Worm (Caenorhabditis elegans) whole organism, L4 larva: Measurements from ENCODE around the gene F01F1.3.

Experiments
- F44E2.7 ChIP-seq: fragments of 200-800 bp; sonication (Bioruptor generic); IDR thresholded peaks from 2 replicates; pipeline ENCODE4 v2.1.2; 2022; ENCODE audit warnings: missing genetic modification characterization, missing compliant biosample characterization
- R02D3.7 ChIP-seq: fragments of 150-350 bp; sonication (generic microtip); optimal IDR thresholded peaks from 3 replicates; lab custom pipeline; 2014; ENCODE audit warnings: missing biosample characterization, missing genetic modification characterization
- T20F7.1 ChIP-seq: fragments of 200-800 bp; sonication (Bioruptor generic); optimal IDR thresholded peaks from 2 replicates; lab custom pipeline; 2018; ENCODE audit warnings: mild to moderate bottlenecking, missing genetic modification characterization, missing compliant biosample characterization
- Y105C5A.15 ChIP-seq: fragments of 200-800 bp; sonication (Bioruptor generic); IDR thresholded peaks from 2 replicates; pipeline ENCODE4 v1.3.6; 2022; ENCODE audit warnings: missing genetic modification characterization, missing compliant biosample characterization
- Y5F2A.4 ChIP-seq: fragments of 200-800 bp; sonication (Bioruptor generic); optimal IDR thresholded peaks from 2 replicates; lab custom pipeline; 2018; ENCODE audit warnings: mild to moderate bottlenecking, missing genetic modification characterization, missing compliant biosample characterization
- Y75B8A.6 ChIP-seq: fragments of 200-800 bp; sonication (Bioruptor generic); IDR thresholded peaks from 2 replicates; pipeline ENCODE4 v1.3.6; 2022; ENCODE audit warnings: missing genetic modification reagents, missing genetic modification characterization, missing compliant biosample characterization
- ZK337.2 ChIP-seq: fragments of 200-800 bp; sonication (Bioruptor generic); IDR thresholded peaks from 2 replicates; pipeline ENCODE4 v1.3.6; 2022; ENCODE audit warnings: missing genetic modification reagents, missing genetic modification characterization, missing compliant biosample characterization
- ZK546.5 ChIP-seq, 2 experiments: sonication (generic microtip); optimal IDR thresholded peaks; 2 replicates each; lab custom pipeline; 2017; ENCODE audit warnings: missing biosample characterization in 2 of 2, missing genetic modification characterization in 2 of 2
- aha-1 ChIP-seq: fragments of 150-350 bp; peaks from one replicate; lab custom pipeline; 2014; ENCODE audit warnings: missing biosample characterization, missing genetic modification characterization
- attf-4 ChIP-seq: sonication (generic microtip); optimal IDR thresholded peaks from 3 replicates; lab custom pipeline; 2017; ENCODE audit warnings: missing biosample characterization, missing genetic modification characterization
- ceh-28 ChIP-seq: fragments of 150-350 bp; optimal IDR thresholded peaks from 2 replicates; lab custom pipeline; 2014; ENCODE audit warnings: missing biosample characterization, missing genetic modification reagents, missing genetic modification characterization
- ceh-32 ChIP-seq: sonication (generic microtip); optimal IDR thresholded peaks from 2 replicates; lab custom pipeline; 2016; ENCODE audit warnings: mild to moderate bottlenecking, missing genetic modification characterization, missing compliant biosample characterization; ENCODE audit not compliant: poor library complexity
- ceh-82 ChIP-seq: sonication (generic microtip); optimal IDR thresholded peaks from 2 replicates; lab custom pipeline; 2017; ENCODE audit warnings: missing biosample characterization, missing genetic modification characterization
- ctbp-1 ChIP-seq: fragments of 200-800 bp; sonication (Bioruptor generic); IDR thresholded peaks from 2 replicates; pipeline ENCODE4 v1.3.6; 2022; ENCODE audit warnings: missing genetic modification reagents, missing genetic modification characterization, missing compliant biosample characterization
- daf-16 ChIP-seq, 3 experiments: sonication (generic microtip); optimal IDR thresholded peaks; 2 replicates each; lab custom pipeline; 2016 to 2017; ENCODE audit warnings: missing genetic modification characterization in 3 of 3, missing genetic modification reagents in 3 of 3, mild to moderate bottlenecking in 2 of 3, missing compliant biosample characterization in 2 of 3, missing biosample characterization in 1 of 3, moderate library complexity in 1 of 3
- daf-8 ChIP-seq: fragments of 200-800 bp; sonication (Bioruptor generic); IDR thresholded peaks from 2 replicates; pipeline ENCODE4 v1.3.6; 2022; ENCODE audit warnings: missing genetic modification characterization, missing compliant biosample characterization
- dmd-6 ChIP-seq: fragments of 200-800 bp; sonication (Bioruptor generic); IDR thresholded peaks from 2 replicates; pipeline ENCODE4 v1.3.6; 2022; ENCODE audit warnings: missing genetic modification reagents, missing genetic modification characterization, missing compliant biosample characterization
- dmd-8 ChIP-seq: fragments of 200-800 bp; sonication (Bioruptor generic); IDR thresholded peaks from 2 replicates; pipeline ENCODE4 v1.3.6; 2022; ENCODE audit warnings: missing genetic modification characterization, missing compliant biosample characterization
- duxl-1 ChIP-seq: sonication (generic microtip); optimal IDR thresholded peaks from 2 replicates; lab custom pipeline; 2016; ENCODE audit warnings: mild to moderate bottlenecking, missing genetic modification characterization, moderate library complexity, missing compliant biosample characterization; ENCODE audit not compliant: poor library complexity
- egl-43 ChIP-seq: fragments of 200-800 bp; sonication (Bioruptor generic); IDR thresholded peaks from 2 replicates; pipeline ENCODE4 v1.3.6; 2022; ENCODE audit warnings: missing genetic modification reagents, missing genetic modification characterization, missing compliant biosample characterization
- fos-1 ChIP-seq: fragments of 150-350 bp; optimal IDR thresholded peaks from 2 replicates; lab custom pipeline; 2014; ENCODE audit warnings: missing biosample characterization, missing genetic modification characterization
- gei-8 ChIP-seq: fragments of 200-800 bp; sonication (Bioruptor generic); optimal IDR thresholded peaks from 2 replicates; lab custom pipeline; 2018; ENCODE audit warnings: mild to moderate bottlenecking, missing genetic modification characterization, missing compliant biosample characterization
- hif-1 ChIP-seq, 2 experiments: sonication (generic microtip); optimal IDR thresholded peaks; 2 replicates each; lab custom pipeline; 2016 to 2017; ENCODE audit warnings: missing compliant biosample characterization in 2 of 2, missing genetic modification characterization in 2 of 2, missing genetic modification reagents in 2 of 2, missing genotype in 2 of 2, mild to moderate bottlenecking in 1 of 2
- hlh-11 ChIP-seq: fragments of 200-800 bp; sonication (Bioruptor generic); optimal IDR thresholded peaks from 2 replicates; lab custom pipeline; 2018; ENCODE audit warnings: mild to moderate bottlenecking, missing genetic modification characterization, missing compliant biosample characterization
- hlh-30 ChIP-seq: sonication (generic microtip); optimal IDR thresholded peaks from 2 replicates; lab custom pipeline; 2017; ENCODE audit warnings: antibody characterized with exemption, mild to moderate bottlenecking, missing genetic modification characterization, missing compliant biosample characterization; ENCODE audit not compliant: insufficient read depth
- lin-13 ChIP-seq: fragments of 150-350 bp; optimal IDR thresholded peaks from 2 replicates; lab custom pipeline; 2014; ENCODE audit warnings: missing biosample characterization, missing genetic modification reagents, missing genetic modification characterization
- lin-15B ChIP-seq: fragments of 150-350 bp; sonication (generic microtip); optimal IDR thresholded peaks from 3 replicates; lab custom pipeline; 2014; ENCODE audit warnings: missing biosample characterization, missing genetic modification characterization
- lir-3 ChIP-seq: sonication (generic microtip); optimal IDR thresholded peaks from 2 replicates; lab custom pipeline; 2016; ENCODE audit warnings: mild to moderate bottlenecking, missing genetic modification characterization, missing compliant biosample characterization
- madf-9 ChIP-seq: fragments of 200-800 bp; sonication (Bioruptor generic); conservative IDR thresholded peaks from 2 replicates; pipeline ENCODE4 v1.3.6; 2022; ENCODE audit warnings: missing genetic modification reagents, missing genetic modification characterization, missing compliant biosample characterization
- mdl-1 ChIP-seq, 2 experiments: fragments of 150-350 bp in 1 of 2; sonication (generic microtip) in 1 of 2; optimal IDR thresholded peaks; 2 replicates each; lab custom pipeline; 2014 to 2017; ENCODE audit warnings: missing biosample characterization in 2 of 2, missing genetic modification characterization in 2 of 2
- mes-2 ChIP-seq: sonication (generic microtip); optimal IDR thresholded peaks from 2 replicates; lab custom pipeline; 2016; ENCODE audit warnings: missing genotype, mild to moderate bottlenecking, missing genetic modification characterization, missing compliant biosample characterization; ENCODE audit not compliant: poor library complexity, severe bottlenecking
- nhr-11 ChIP-seq: fragments of 150-350 bp; optimal IDR thresholded peaks from 2 replicates; lab custom pipeline; 2014; ENCODE audit warnings: missing biosample characterization, missing genetic modification characterization
- nhr-111 ChIP-seq: fragments of 200-800 bp; sonication (Bioruptor generic); optimal IDR thresholded peaks from 2 replicates; lab custom pipeline; 2018; ENCODE audit warnings: mild to moderate bottlenecking, missing genetic modification characterization, missing compliant biosample characterization
- nhr-237 ChIP-seq: sonication (generic microtip); optimal IDR thresholded peaks from 2 replicates; lab custom pipeline; 2017; ENCODE audit warnings: missing biosample characterization, missing genetic modification characterization
- nhr-28 ChIP-seq: fragments of 150-350 bp; optimal IDR thresholded peaks from 2 replicates; lab custom pipeline; 2014; ENCODE audit warnings: missing biosample characterization, missing genetic modification characterization
- nhr-41 ChIP-seq: fragments of 200-800 bp; sonication (Bioruptor generic); IDR thresholded peaks from 2 replicates; pipeline ENCODE4 v1.3.6; 2022; ENCODE audit warnings: missing genetic modification reagents, missing genetic modification characterization, missing compliant biosample characterization
- nhr-42 ChIP-seq: fragments of 200-800 bp; sonication (Bioruptor generic); IDR thresholded peaks from 2 replicates; pipeline ENCODE4 v1.3.6; 2022; ENCODE audit warnings: missing genetic modification characterization, missing compliant biosample characterization
- nhr-6 ChIP-seq: fragments of 150-350 bp; optimal IDR thresholded peaks from 2 replicates; lab custom pipeline; 2014; ENCODE audit warnings: missing biosample characterization, missing genetic modification characterization
- nhr-77 ChIP-seq: fragments of 150-350 bp; optimal IDR thresholded peaks from 2 replicates; lab custom pipeline; 2014; ENCODE audit warnings: missing biosample characterization, missing genetic modification characterization
- pha-4 ChIP-seq, 2 experiments: fragments of 150-350 bp in 1 of 2; fragments of 200-800 bp in 1 of 2; sonication (Bioruptor generic) in 1 of 2; IDR thresholded peaks in 1 of 2; optimal IDR thresholded peaks in 1 of 2; 2 replicates each; pipeline versions ENCODE4 v1.3.6 to Lab custom; 2014 to 2022; ENCODE audit warnings: missing genetic modification characterization in 2 of 2, missing genetic modification reagents in 2 of 2, missing biosample characterization in 1 of 2, missing compliant biosample characterization in 1 of 2
- php-3 ChIP-seq: fragments of 200-800 bp; sonication (Bioruptor generic); IDR thresholded peaks from 2 replicates; pipeline ENCODE4 v1.3.6; 2022; ENCODE audit warnings: missing genetic modification reagents, missing genetic modification characterization, missing compliant biosample characterization
- snpc-4 ChIP-seq: fragments of 150-350 bp; optimal IDR thresholded peaks from 2 replicates; lab custom pipeline; 2014; ENCODE audit warnings: missing biosample characterization, missing genetic modification characterization
- spr-3 ChIP-seq: fragments of 200-800 bp; sonication (Bioruptor generic); optimal IDR thresholded peaks from 2 replicates; lab custom pipeline; 2018; ENCODE audit warnings: mild to moderate bottlenecking, missing genetic modification characterization, missing compliant biosample characterization
- tag-97 ChIP-seq: fragments of 200-800 bp; sonication (Bioruptor generic); IDR thresholded peaks from 2 replicates; pipeline ENCODE4 v1.3.6; 2022; ENCODE audit warnings: missing genetic modification characterization, missing compliant biosample characterization
- tra-1 ChIP-seq: fragments of 200-800 bp; sonication (Bioruptor generic); IDR thresholded peaks from 2 replicates; pipeline ENCODE4 v1.3.6; 2022; ENCODE audit warnings: missing genetic modification reagents, missing genetic modification characterization, missing compliant biosample characterization
- unc-62 ChIP-seq, 3 experiments: fragments of 150-350 bp in 1 of 3; sonication (generic microtip); optimal IDR thresholded peaks in 2 of 3; peaks in 1 of 3; 1 replicate in 1 of 3; 2 replicates in 2 of 3; lab custom pipeline; 2014 to 2017; ENCODE audit warnings: missing biosample characterization in 3 of 3, missing genetic modification characterization in 3 of 3, missing genetic modification reagents in 3 of 3, missing genotype in 1 of 3
- vab-7 ChIP-seq: fragments of 200-800 bp; sonication (Bioruptor generic); IDR thresholded peaks from 2 replicates; pipeline ENCODE4 v1.3.6; 2022; ENCODE audit warnings: missing genetic modification reagents, missing genetic modification characterization, missing compliant biosample characterization
- zag-1 ChIP-seq: fragments of 150-350 bp; optimal IDR thresholded peaks from 2 replicates; lab custom pipeline; 2014; ENCODE audit warnings: missing biosample characterization, missing genetic modification characterization
- zip-11 ChIP-seq: fragments of 200-800 bp; sonication (Bioruptor generic); IDR thresholded peaks from 2 replicates; pipeline ENCODE4 v1.3.6; 2022; ENCODE audit warnings: missing genetic modification characterization, missing compliant biosample characterization
- zip-2 ChIP-seq: fragments of 150-350 bp; optimal IDR thresholded peaks from 2 replicates; lab custom pipeline; 2014; ENCODE audit warnings: missing biosample characterization, missing genetic modification characterization

The F01F1.3 gene

ce11 chrIII:5855637-5856179, 16.0 kb upstream of the F01F1.3 start, which contains the start of the genes cct-6 and alh-9 (continued):
- TF ChIP-seq nhr-111 (GFP tag; lab: Kevin White, UChicago) = no peak
- no peak for TF ChIP-seq ZK337.2 (GFP tag; lab: Robert Waterston, UW)
- TF ChIP-seq nhr-41 (GFP tag; lab: Robert Waterston, UW) = no peak
- TF ChIP-seq Y105C5A.15 = no peak
- TF ChIP-seq pha-4 (GFP tag; IDR thresholded peaks at IDR 0.05; lab: Robert Waterston, UW) = peak; percentile 14; the same call in 1 of the 2 replicates
- peak; percentile 93 for TF ChIP-seq pha-4 (tag; optimal IDR thresholded peaks at IDR 0.05; lab: Kevin White, UChicago)
- TF ChIP-seq mes-2 = peak; percentile 92
- TF ChIP-seq ceh-28 (tag; lab: Kevin White, UChicago) = no peak
- no peak for TF ChIP-seq spr-3 (GFP tag; lab: Kevin White, UChicago)
- no peak for TF ChIP-seq nhr-42 (GFP tag; lab: Robert Waterston, UW)
- TF ChIP-seq mdl-1 (tag; optimal IDR thresholded peaks at IDR 0.05; lab: Kevin White, UChicago) = peak in 1 of 2 experiments; percentile 26
- peak; percentile 35; the same call in 1 of the 2 replicates for TF ChIP-seq dmd-6 (GFP tag; lab: Robert Waterston, UW)
- TF ChIP-seq tag-97 (GFP tag; lab: Robert Waterston, UW) = no peak
- TF ChIP-seq ceh-82 = no peak
- TF ChIP-seq zip-11 (GFP tag; lab: Robert Waterston, UW) = no peak
- no peak for TF ChIP-seq lir-3 (tag; lab: Kevin White, UChicago)
- TF ChIP-seq R02D3.7 = peak; percentile 74
- no peak for TF ChIP-seq fos-1 (tag; lab: Kevin White, UChicago)
- no peak for TF ChIP-seq egl-43 (GFP tag; lab: Robert Waterston, UW)
- TF ChIP-seq hlh-11 (tag; lab: Kevin White, UChicago) = peak; percentile 61
- peak in 1 of 2 experiments; percentile 17 for TF ChIP-seq daf-16 (GFP tag; optimal IDR thresholded peaks at IDR 0.05; lab: Kevin White, UChicago)
- TF ChIP-seq daf-16 (tag; optimal IDR thresholded peaks at IDR 0.05; lab: Kevin White, UChicago) = peak; percentile 65
- no peak for TF ChIP-seq php-3 (GFP tag; lab: Robert Waterston, UW)
- TF ChIP-seq lin-13 (GFP tag; lab: Kevin White, UChicago) = peak; percentile 80
- TF ChIP-seq lin-15B (tag; lab: Kevin White, UChicago) = no peak
- no peak for TF ChIP-seq F44E2.7 (GFP tag; lab: Robert Waterston, UW)
- no peak for TF ChIP-seq ceh-32
- TF ChIP-seq ctbp-1 (GFP tag; lab: Robert Waterston, UW) = no peak
- TF ChIP-seq zag-1 = no peak
- TF ChIP-seq gei-8 = no peak
- peak; percentile 66 for TF ChIP-seq nhr-77
- TF ChIP-seq madf-9 (GFP tag; lab: Robert Waterston, UW) = no peak
- TF ChIP-seq nhr-11 (tag; lab: Kevin White, UChicago) = peak; percentile 48
- peak; percentile 58 for TF ChIP-seq hlh-30
- peak; percentile 81 for TF ChIP-seq nhr-6 (tag; lab: Kevin White, UChicago)
- no peak for TF ChIP-seq nhr-237
- TF ChIP-seq attf-4 = no peak
- TF ChIP-seq zip-2 = no peak
- no peak for TF ChIP-seq tra-1 (GFP tag; lab: Robert Waterston, UW)
- no peak for TF ChIP-seq vab-7 (GFP tag; lab: Robert Waterston, UW)
- peak; percentile 75 for TF ChIP-seq aha-1
- TF ChIP-seq T20F7.1 = no peak
- no peak for TF ChIP-seq ZK546.5 (tag; optimal IDR thresholded peaks at IDR 0.05; lab: Kevin White, UChicago)
- TF ChIP-seq snpc-4 (tag; lab: Kevin White, UChicago) = no peak
- no peak for TF ChIP-seq duxl-1
- peak in 1 of 2 experiments; percentile 59 for TF ChIP-seq hif-1 (tag; optimal IDR thresholded peaks at IDR 0.05; lab: Kevin White, UChicago)
- no peak for TF ChIP-seq unc-62 (GFP tag; optimal IDR thresholded peaks at IDR 0.05 in 1 of 2; lab: Kevin White, UChicago)
- TF ChIP-seq unc-62 (tag; optimal IDR thresholded peaks at IDR 0.05; lab: Kevin White, UChicago) = no peak
- TF ChIP-seq dmd-8 (GFP tag; lab: Robert Waterston, UW) = no peak
- no peak for TF ChIP-seq Y5F2A.4 (GFP tag; lab: Kevin White, UChicago)
- TF ChIP-seq Y75B8A.6 = no peak
- no peak for TF ChIP-seq daf-8 (GFP tag; lab: Robert Waterston, UW)
- peak; percentile 49 for TF ChIP-seq nhr-28 (tag; lab: Kevin White, UChicago)
